Worm (Caenorhabditis elegans) whole organism, midembryonic: ENCODE measurements around the gene Y19D10B.8.
A peak's percentile ranks its signal among the peaks of the same experiment; 100 is the strongest.

Experiments
- T22C8.4 ChIP-seq: fragments of 200-800 bp; sonication (Bioruptor generic); IDR thresholded peaks from 2 replicates; pipeline ENCODE4 v1.3.6; 2022; ENCODE audit warnings: missing genetic modification characterization, missing compliant biosample characterization
- cog-1 ChIP-seq: sonication (generic microtip); optimal IDR thresholded peaks from 2 replicates; lab custom pipeline; 2016; ENCODE audit warnings: missing genetic modification characterization, missing compliant biosample characterization
- flt-1 ChIP-seq: fragments of 200-800 bp; sonication (Bioruptor generic); IDR thresholded peaks from 2 replicates; pipeline ENCODE4 v1.3.6; 2022; ENCODE audit warnings: missing genetic modification characterization, missing compliant biosample characterization
- klf-2 ChIP-seq: fragments of 200-800 bp; sonication (Bioruptor generic); conservative IDR thresholded peaks from 2 replicates; pipeline ENCODE4 v1.3.6; 2022; ENCODE audit warnings: missing genetic modification reagents, missing genetic modification characterization, missing compliant biosample characterization
- med-1 ChIP-seq: sonication (generic microtip); optimal IDR thresholded peaks from 2 replicates; lab custom pipeline; 2017; ENCODE audit warnings: missing genetic modification characterization, mild to moderate bottlenecking, missing compliant biosample characterization, antibody characterized with exemption, missing genetic modification reagents; ENCODE audit not compliant: insufficient read depth
- ref-1 ChIP-seq: fragments of 200-800 bp; sonication (Bioruptor generic); conservative IDR thresholded peaks from 2 replicates; pipeline ENCODE4 v1.3.6; 2022; ENCODE audit warnings: missing genetic modification reagents, missing genetic modification characterization, missing compliant biosample characterization
- tab-1 ChIP-seq: fragments of 200-800 bp; sonication (Bioruptor generic); IDR thresholded peaks from 2 replicates; pipeline ENCODE4 v1.3.6; 2022; ENCODE audit warnings: missing genetic modification characterization, missing compliant biosample characterization
- ztf-23 ChIP-seq: fragments of 200-800 bp; sonication (Bioruptor generic); IDR thresholded peaks from 2 replicates; pipeline ENCODE4 v1.3.6; 2022; ENCODE audit warnings: missing genetic modification reagents, missing genetic modification characterization, missing compliant biosample characterization
- ztf-29 ChIP-seq: fragments of 200-800 bp; sonication (Bioruptor generic); IDR thresholded peaks from 2 replicates; pipeline ENCODE4 v1.3.6; 2022; ENCODE audit warnings: missing genetic modification reagents, missing genetic modification characterization, missing compliant biosample characterization

Gene Y19D10B.8

ce11 chrV:2281499-2281898 is 19.3 kb downstream of the Y19D10B.8 start, which contains the start of gene nhr-228:
Gene nhr-228 (plus strand): TSS chrV:2281759.
- peak; percentile 18 for TF ChIP-seq cog-1 (tag; lab: Kevin White, UChicago)
- no peak for TF ChIP-seq T22C8.4 (GFP tag; lab: Robert Waterston, UW)

- TF ChIP-seq ztf-29 (no peak), flt-1 (GFP tag; lab: Robert Waterston, UW) (no peak), med-1 (GFP tag; lab: Kevin White, UChicago) (no peak), tab-1 (GFP tag; lab: Robert Waterston, UW) (no peak), cog-1 (tag; lab: Kevin White, UChicago) (peak; percentile 67)
Observed at ce11 chrV:2278543-2278942, 22.3 kb downstream of the Y19D10B.8 start, which contains the start of gene fbxa-137. Gene fbxa-137 (plus strand): TSS chrV:2278816.

- TF ChIP-seq cog-1 (tag; lab: Kevin White, UChicago) (no peak), med-1 (GFP tag; lab: Kevin White, UChicago) (no peak), ztf-29 (no peak), ref-1 (GFP tag; lab: Robert Waterston, UW) (no peak), T22C8.4 (GFP tag; lab: Robert Waterston, UW) (no peak), ztf-23 (GFP tag; lab: Robert Waterston, UW) (no peak), tab-1 (GFP tag; lab: Robert Waterston, UW) (no peak), klf-2 (GFP tag; lab: Robert Waterston, UW) (no peak), flt-1 (GFP tag; lab: Robert Waterston, UW) (no peak)
Observed at ce11 chrV:2278052-2278451, 22.8 kb downstream of the Y19D10B.8 start, which contains the start of gene nhr-59. Gene nhr-59 (minus strand): TSS chrV:2278265.

ce11 chrV:2277260-2277659 is 23.5 kb downstream of the Y19D10B.8 start:
- TF ChIP-seq cog-1 (tag; lab: Kevin White, UChicago) (no peak), flt-1 (GFP tag; lab: Robert Waterston, UW) (no peak), tab-1 (GFP tag; lab: Robert Waterston, UW) (no peak), ztf-29 (no peak), T22C8.4 (GFP tag; lab: Robert Waterston, UW) (no peak), ztf-23 (GFP tag; lab: Robert Waterston, UW) (no peak), med-1 (GFP tag; lab: Kevin White, UChicago) (no peak), klf-2 (GFP tag; lab: Robert Waterston, UW) (no peak), ref-1 (GFP tag; lab: Robert Waterston, UW) (no peak)

ce11 chrV:2274253-2274892 is 26.4 kb downstream of the Y19D10B.8 start, which contains the start of the genes Y5H2A.4 and abu-4:
Gene Y5H2A.4 (minus strand): TSS chrV:2274353.
Gene abu-4 (plus strand): TSS chrV:2274842.
- TF ChIP-seq ztf-23 (GFP tag; lab: Robert Waterston, UW) (no peak), klf-2 (GFP tag; lab: Robert Waterston, UW) (no peak), ref-1 (GFP tag; lab: Robert Waterston, UW) (no peak), tab-1 (GFP tag; lab: Robert Waterston, UW) (no peak), T22C8.4 (GFP tag; lab: Robert Waterston, UW) (no peak), ztf-29 (no peak), cog-1 (tag; lab: Kevin White, UChicago) (no peak), med-1 (GFP tag; lab: Kevin White, UChicago) (no peak), flt-1 (GFP tag; lab: Robert Waterston, UW) (no peak)

- no peak for TF ChIP-seq T22C8.4 (GFP tag; lab: Robert Waterston, UW)
- no peak for TF ChIP-seq ztf-23 (GFP tag; lab: Robert Waterston, UW)
- TF ChIP-seq tab-1 (GFP tag; lab: Robert Waterston, UW): no peak
- no peak for TF ChIP-seq klf-2 (GFP tag; lab: Robert Waterston, UW)
- TF ChIP-seq ztf-29: no peak
- TF ChIP-seq med-1 (GFP tag; lab: Kevin White, UChicago): no peak
- no peak for TF ChIP-seq flt-1 (GFP tag; lab: Robert Waterston, UW)
- TF ChIP-seq cog-1 (tag; lab: Kevin White, UChicago): no peak
- TF ChIP-seq ref-1 (GFP tag; lab: Robert Waterston, UW): no peak
Observed at ce11 chrV:2271750-2272149, 29.1 kb downstream of the Y19D10B.8 start, which contains the start of gene Y5H2A.1. Gene Y5H2A.1 (minus strand): TSS chrV:2271850.

- TF ChIP-seq T22C8.4 (GFP tag; lab: Robert Waterston, UW) (no peak), cog-1 (tag; lab: Kevin White, UChicago) (no peak), tab-1 (GFP tag; lab: Robert Waterston, UW) (no peak), ztf-29 (no peak), med-1 (GFP tag; lab: Kevin White, UChicago) (no peak), flt-1 (GFP tag; lab: Robert Waterston, UW) (no peak), ref-1 (GFP tag; lab: Robert Waterston, UW) (no peak), ztf-23 (GFP tag; lab: Robert Waterston, UW) (no peak), klf-2 (GFP tag; lab: Robert Waterston, UW) (no peak)
Observed at ce11 chrV:2266958-2267357, 33.8 kb downstream of the Y19D10B.8 start, which contains the start of gene nhr-275. Gene nhr-275 (minus strand): TSS chrV:2267058.

ce11 chrV:2264925-2265324 is 35.9 kb downstream of the Y19D10B.8 start:
- TF ChIP-seq tab-1 (GFP tag; lab: Robert Waterston, UW) (no peak), ztf-29 (no peak), klf-2 (GFP tag; lab: Robert Waterston, UW) (no peak), ref-1 (GFP tag; lab: Robert Waterston, UW) (no peak), med-1 (GFP tag; lab: Kevin White, UChicago) (no peak), cog-1 (tag; lab: Kevin White, UChicago) (no peak), flt-1 (GFP tag; lab: Robert Waterston, UW) (no peak), ztf-23 (GFP tag; lab: Robert Waterston, UW) (no peak), T22C8.4 (GFP tag; lab: Robert Waterston, UW) (no peak)

ce11 chrV:2264455-2264854 is 36.4 kb downstream of the Y19D10B.8 start, which contains the start of gene nhr-183:
Gene nhr-183 (minus strand): TSS chrV:2264634.
- TF ChIP-seq med-1 (GFP tag; lab: Kevin White, UChicago): no peak
- no peak for TF ChIP-seq klf-2 (GFP tag; lab: Robert Waterston, UW)
- no peak for TF ChIP-seq ztf-29
- TF ChIP-seq flt-1 (GFP tag; lab: Robert Waterston, UW): no peak
- no peak for TF ChIP-seq cog-1 (tag; lab: Kevin White, UChicago)
- no peak for TF ChIP-seq ztf-23 (GFP tag; lab: Robert Waterston, UW)
